Fruit fly (Drosophila melanogaster): Measurements from ENCODE around the gene CG15580.

DNA sequence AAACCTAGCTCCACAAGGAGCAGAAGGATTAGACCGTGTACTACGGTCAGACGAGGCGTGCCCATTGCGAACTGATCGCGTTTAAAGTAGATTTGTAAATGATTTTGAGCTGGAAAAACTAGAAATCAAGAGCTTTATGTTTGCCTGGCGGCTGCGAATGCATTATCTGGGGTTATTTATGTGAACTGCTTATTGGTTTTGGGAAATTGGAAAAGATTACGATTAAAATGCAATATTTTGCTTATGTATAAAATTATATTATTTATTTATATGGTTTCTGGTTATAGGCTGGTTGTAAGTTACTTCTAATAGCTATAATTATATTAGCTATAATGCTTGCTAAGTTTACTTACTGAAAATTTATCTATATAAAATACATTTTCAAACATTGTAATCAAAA, 30.2 kb downstream of the CG15580 start, which contains the start of gene CtsL3:
- TF ChIP-seq CG17359 (tag; optimal IDR thresholded peaks at IDR 0.05) (no peak), btn (GFP tag; optimal IDR thresholded peaks at IDR 0.05) (no peak), CoRest (tag; optimal IDR thresholded peaks at IDR 0.05) (no peak), p53 (GFP tag; optimal IDR thresholded peaks at IDR 0.05) (no peak), mirr (GFP tag; optimal IDR thresholded peaks at IDR 0.05) (no peak), Fer3 (tag; optimal IDR thresholded peaks at IDR 0.05) (no peak)

Data from whole organism, embryonic.